Fruit fly (Drosophila melanogaster): ENCODE results near the gene eIF4E7.

DNA sequence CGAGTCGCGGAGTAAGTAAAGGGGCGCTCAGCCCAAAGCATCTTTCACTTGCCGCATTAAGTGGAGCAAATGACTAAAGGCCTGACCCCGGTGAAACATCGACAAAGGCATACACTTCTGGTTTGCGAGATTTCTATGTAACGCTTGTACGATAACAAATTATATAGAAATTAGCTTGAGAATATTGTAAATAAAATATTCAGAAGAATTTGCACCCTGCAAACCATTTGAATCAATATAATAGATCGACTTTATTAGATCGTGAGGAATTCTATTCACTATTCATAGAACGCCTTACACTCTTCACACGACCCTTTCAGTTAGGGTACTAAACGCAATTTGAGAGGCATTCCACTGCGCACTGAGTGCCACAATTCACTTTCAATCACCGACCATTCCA, 21.6 kb upstream of the eIF4E7 start:
- TF ChIP-seq CTCF (optimal IDR thresholded peaks at IDR 0.05) (no peak), CG8478 (optimal IDR thresholded peaks at IDR 0.05) (no peak)
